Fruit fly (Drosophila melanogaster) whole organism, embryonic: ENCODE results near the gene CG14174.

Source experiments
- Aef1 ChIP-seq: fragments of 200-800 bp; sonication (Bioruptor generic); IDR thresholded peaks from 3 replicates; pipeline ENCODE4 v1.3.6; 2022; ENCODE audit warnings: missing biosample characterization, missing genetic modification characterization
- BEAF-32 ChIP-seq: fragments of 200-800 bp; sonication (Bioruptor generic); optimal IDR thresholded peaks from 3 replicates; lab custom pipeline; 2017; ENCODE audit warnings: missing biosample characterization, missing genetic modification characterization, mild to moderate bottlenecking, moderate library complexity, missing genetic modification reagents
- Bteb2 ChIP-seq: fragments of 200-800 bp; sonication (Bioruptor generic); optimal IDR thresholded peaks from 2 replicates; lab custom pipeline; 2016; ENCODE audit warnings: missing biosample characterization, missing genetic modification characterization
- CG10267 ChIP-seq: fragments of 200-800 bp; sonication (Bioruptor generic); optimal IDR thresholded peaks from 2 replicates; lab custom pipeline; 2018; ENCODE audit warnings: missing biosample characterization, mild to moderate bottlenecking, missing genetic modification characterization, moderate library complexity
- CG10959 ChIP-seq: fragments of 200-800 bp; sonication (Bioruptor generic); IDR thresholded peaks from 2 replicates; pipeline ENCODE4 v1.3.6; 2022; ENCODE audit warnings: missing biosample characterization, missing genetic modification characterization
- CG11696 ChIP-seq: fragments of 200-800 bp; sonication (Bioruptor generic); IDR thresholded peaks from 2 replicates; pipeline ENCODE4 v1.3.6; 2022; ENCODE audit warnings: missing biosample characterization, missing genetic modification characterization
- CG12659 ChIP-seq: fragments of 200-800 bp; sonication (Bioruptor generic); optimal IDR thresholded peaks from 3 replicates; lab custom pipeline; 2017; ENCODE audit warnings: mild to moderate bottlenecking, missing biosample characterization, missing genetic modification reagents, missing genetic modification characterization
- CG13296 ChIP-seq: fragments of 200-800 bp; sonication (Bioruptor generic); optimal IDR thresholded peaks from 3 replicates; lab custom pipeline; 2018; ENCODE audit warnings: missing biosample characterization, mild to moderate bottlenecking, missing genetic modification characterization
- CG13775 ChIP-seq: fragments of 200-800 bp; sonication (Bioruptor generic); optimal IDR thresholded peaks from 3 replicates; lab custom pipeline; 2017; ENCODE audit warnings: missing biosample characterization, mild to moderate bottlenecking, missing genetic modification characterization
- CG15011 ChIP-seq: fragments of 200-800 bp; sonication (Bioruptor generic); optimal IDR thresholded peaks from 3 replicates; lab custom pipeline; 2018; ENCODE audit warnings: missing biosample characterization, mild to moderate bottlenecking, missing genetic modification characterization
- CG15696 ChIP-seq: fragments of 200-800 bp; sonication (Bioruptor generic); optimal IDR thresholded peaks from 2 replicates; lab custom pipeline; 2019; ENCODE audit warnings: missing biosample characterization, mild to moderate bottlenecking, missing genetic modification characterization, moderate library complexity
- CG3163 ChIP-seq: fragments of 200-800 bp; sonication (Bioruptor generic); optimal IDR thresholded peaks from 3 replicates; lab custom pipeline; 2016; ENCODE audit warnings: missing biosample characterization, missing genetic modification characterization
- CG33557 ChIP-seq: fragments of 200-800 bp; sonication (Bioruptor generic); optimal IDR thresholded peaks from 2 replicates; lab custom pipeline; 2019; ENCODE audit warnings: missing biosample characterization, mild to moderate bottlenecking, missing genetic modification characterization, moderate library complexity
- CG4328 ChIP-seq: fragments of 200-800 bp; sonication (Bioruptor generic); optimal IDR thresholded peaks from 3 replicates; lab custom pipeline; 2017; ENCODE audit warnings: missing biosample characterization, missing genetic modification reagents, missing genetic modification characterization
- CG6683 ChIP-seq: fragments of 200-800 bp; sonication (Bioruptor generic); optimal IDR thresholded peaks from 2 replicates; lab custom pipeline; 2017; ENCODE audit warnings: missing biosample characterization, mild to moderate bottlenecking, missing genetic modification characterization, missing genetic modification reagents
- CG7271 ChIP-seq: fragments of 200-800 bp; sonication (Bioruptor generic); optimal IDR thresholded peaks from 2 replicates; lab custom pipeline; 2018; ENCODE audit warnings: missing biosample characterization, mild to moderate bottlenecking, missing genetic modification characterization, moderate library complexity
- CTCF ChIP-seq: fragments of 200-800 bp; sonication (Bioruptor generic); optimal IDR thresholded peaks from 2 replicates; lab custom pipeline; 2017; ENCODE audit warnings: missing biosample characterization, mild to moderate bottlenecking, missing genetic modification characterization, moderate library complexity
- CkIIα-i1 ChIP-seq: fragments of 200-800 bp; sonication (Bioruptor generic); IDR thresholded peaks from 2 replicates; pipeline ENCODE4 v1.3.6; 2022; ENCODE audit warnings: missing biosample characterization, missing genetic modification characterization
- D ChIP-seq, 2 experiments: fragments of 200-800 bp in 1 of 2; fragments of >200 bp in 1 of 2; sonication (Bioruptor generic) in 1 of 2; optimal IDR thresholded peaks; 2 replicates in 1 of 2; 3 replicates in 1 of 2; lab custom pipeline; 2017; ENCODE audit warnings: mild to moderate bottlenecking in 1 of 2, missing biosample characterization in 1 of 2, missing genetic modification characterization in 1 of 2, missing genetic modification reagents in 1 of 2
- Dll ChIP-seq: fragments of 200-800 bp; sonication (Bioruptor generic); IDR thresholded peaks from 4 replicates; pipeline ENCODE4 v1.3.6; 2022; ENCODE audit warnings: missing biosample characterization, missing genetic modification characterization; ENCODE audit not compliant: partially characterized antibody
- Dp ChIP-seq: fragments of 200-800 bp; sonication (Bioruptor generic); optimal IDR thresholded peaks from 2 replicates; lab custom pipeline; 2018; ENCODE audit warnings: missing biosample characterization, mild to moderate bottlenecking, missing genetic modification characterization, moderate library complexity
- Dref ChIP-seq: fragments of 200-800 bp; sonication (Bioruptor generic); IDR thresholded peaks from 2 replicates; pipeline ENCODE4 v1.3.6; 2022; ENCODE audit warnings: missing biosample characterization, missing genetic modification characterization
- Eip74EF ChIP-seq, 2 experiments: fragments of 200-800 bp in 1 of 2; fragments of >200 bp in 1 of 2; sonication (Bioruptor generic) in 1 of 2; optimal IDR thresholded peaks; 2 replicates each; lab custom pipeline; 2017 to 2019; ENCODE audit warnings: missing biosample characterization in 2 of 2, missing genetic modification characterization in 2 of 2, mild to moderate bottlenecking in 1 of 2, moderate library complexity in 1 of 2
- HLH4C ChIP-seq: fragments of 200-800 bp; sonication (Bioruptor generic); IDR thresholded peaks from 3 replicates; pipeline ENCODE4 v1.3.6; 2022; ENCODE audit warnings: missing biosample characterization, missing genetic modification characterization; ENCODE audit not compliant: partially characterized antibody
- Hr3 ChIP-seq: fragments of 200-800 bp; sonication (Bioruptor generic); optimal IDR thresholded peaks from 3 replicates; lab custom pipeline; 2016; ENCODE audit warnings: missing biosample characterization, missing genetic modification characterization
- Mrtf ChIP-seq: fragments of 200-800 bp; sonication (Bioruptor generic); IDR thresholded peaks from 3 replicates; pipeline ENCODE4 v1.3.6; 2022; ENCODE audit warnings: missing biosample characterization, missing genetic modification characterization
- Nf-YA ChIP-seq: fragments of 200-800 bp; sonication (Bioruptor generic); IDR thresholded peaks from 2 replicates; pipeline ENCODE4 v1.3.6; 2022; ENCODE audit warnings: missing biosample characterization, missing genetic modification characterization
- Oli ChIP-seq: fragments of 200-800 bp; sonication (Bioruptor generic); optimal IDR thresholded peaks from 2 replicates; lab custom pipeline; 2018; ENCODE audit warnings: missing biosample characterization, mild to moderate bottlenecking, missing genetic modification characterization, moderate library complexity
- Sox102F ChIP-seq: fragments of 200-800 bp; sonication (Bioruptor generic); optimal IDR thresholded peaks from 2 replicates; lab custom pipeline; 2018; ENCODE audit warnings: missing biosample characterization, mild to moderate bottlenecking, missing genetic modification characterization, moderate library complexity
- Tbp ChIP-seq: fragments of >200 bp; optimal IDR thresholded peaks from 2 replicates; lab custom pipeline; 2018; ENCODE audit warnings: missing biosample characterization, missing genetic modification characterization
- Trl ChIP-seq, 3 experiments: fragments of >200 bp in 2 of 3; fragments of 200-800 bp in 1 of 3; sonication (Bioruptor generic) in 1 of 3; optimal IDR thresholded peaks; 2 replicates in 1 of 3; 3 replicates in 2 of 3; lab custom pipeline; 2016 to 2017; ENCODE audit warnings: missing biosample characterization in 1 of 3, missing genetic modification characterization in 1 of 3
- cad ChIP-seq: fragments of >200 bp; optimal IDR thresholded peaks from 2 replicates; lab custom pipeline; 2017; ENCODE audit warnings: missing biosample characterization, missing genetic modification characterization
- cas ChIP-seq: fragments of 200-800 bp; sonication (Bioruptor generic); IDR thresholded peaks from 2 replicates; pipeline ENCODE4 v1.3.6; 2022; ENCODE audit warnings: missing biosample characterization, missing genetic modification characterization
- en ChIP-seq: fragments of 200-800 bp; sonication (Bioruptor generic); optimal IDR thresholded peaks from 2 replicates; lab custom pipeline; 2016; ENCODE audit warnings: missing biosample characterization, missing genetic modification characterization
- eyg ChIP-seq: fragments of 200-800 bp; sonication (Bioruptor generic); optimal IDR thresholded peaks from 3 replicates; lab custom pipeline; 2016; ENCODE audit warnings: missing biosample characterization, missing genetic modification characterization
- fd96Cb ChIP-seq: fragments of 200-800 bp; sonication (Bioruptor generic); optimal IDR thresholded peaks from 2 replicates; lab custom pipeline; 2018; ENCODE audit warnings: missing biosample characterization, mild to moderate bottlenecking, missing genetic modification characterization, moderate library complexity
- gro ChIP-seq: fragments of 200-800 bp; sonication (Bioruptor generic); optimal IDR thresholded peaks from 2 replicates; lab custom pipeline; 2016; ENCODE audit warnings: missing biosample characterization, missing genetic modification characterization
- klu ChIP-seq: fragments of 200-800 bp; sonication (Bioruptor generic); IDR thresholded peaks from 2 replicates; pipeline ENCODE4 v1.3.6; 2022; ENCODE audit warnings: missing biosample characterization, missing genetic modification characterization
- maf-S ChIP-seq: fragments of 200-800 bp; sonication (Bioruptor generic); optimal IDR thresholded peaks from 2 replicates; lab custom pipeline; 2016; ENCODE audit warnings: missing biosample characterization, missing genetic modification characterization
- pzg ChIP-seq: fragments of 200-800 bp; sonication (Bioruptor generic); optimal IDR thresholded peaks from 3 replicates; lab custom pipeline; 2018; ENCODE audit warnings: missing biosample characterization, mild to moderate bottlenecking, missing genetic modification characterization, moderate library complexity
- ranshi ChIP-seq: fragments of 200-800 bp; sonication (Bioruptor generic); IDR thresholded peaks from 2 replicates; pipeline ENCODE4 v1.3.6; 2022; ENCODE audit warnings: missing biosample characterization, missing genetic modification characterization
- run ChIP-seq: fragments of 200-800 bp; sonication (Bioruptor generic); optimal IDR thresholded peaks from 3 replicates; lab custom pipeline; 2018; ENCODE audit warnings: missing biosample characterization, mild to moderate bottlenecking, missing genetic modification characterization
- scrt ChIP-seq: fragments of 200-800 bp; sonication (Bioruptor generic); optimal IDR thresholded peaks from 2 replicates; lab custom pipeline; 2018; ENCODE audit warnings: missing biosample characterization, mild to moderate bottlenecking, missing genetic modification characterization, moderate library complexity
- seq ChIP-seq: fragments of 200-800 bp; sonication (Bioruptor generic); IDR thresholded peaks from 2 replicates; pipeline ENCODE4 v1.3.6; 2022; ENCODE audit warnings: missing biosample characterization, missing genetic modification characterization
- sob ChIP-seq: fragments of 200-800 bp; sonication (Bioruptor generic); IDR thresholded peaks from 2 replicates; pipeline ENCODE4 v1.3.6; 2022; ENCODE audit warnings: missing biosample characterization, missing genetic modification characterization
- tna ChIP-seq: fragments of 200-800 bp; sonication (Bioruptor generic); IDR thresholded peaks from 2 replicates; pipeline ENCODE4 v1.3.6; 2022; ENCODE audit warnings: missing biosample characterization, missing genetic modification characterization; ENCODE audit not compliant: partially characterized antibody
- trh ChIP-seq: fragments of 200-800 bp; sonication (Bioruptor generic); optimal IDR thresholded peaks from 2 replicates; lab custom pipeline; 2016; ENCODE audit warnings: missing biosample characterization, missing genetic modification characterization
- vfl ChIP-seq: fragments of 200-800 bp; sonication (Bioruptor generic); optimal IDR thresholded peaks from 2 replicates; lab custom pipeline; 2016; ENCODE audit warnings: missing biosample characterization, missing genetic modification characterization
- zen2 ChIP-seq: fragments of 200-800 bp; sonication (Bioruptor generic); IDR thresholded peaks from 3 replicates; pipeline ENCODE4 v1.3.6; 2022; ENCODE audit warnings: missing biosample characterization, missing genetic modification characterization; ENCODE audit not compliant: partially characterized antibody

Gene CG14174

DNA sequence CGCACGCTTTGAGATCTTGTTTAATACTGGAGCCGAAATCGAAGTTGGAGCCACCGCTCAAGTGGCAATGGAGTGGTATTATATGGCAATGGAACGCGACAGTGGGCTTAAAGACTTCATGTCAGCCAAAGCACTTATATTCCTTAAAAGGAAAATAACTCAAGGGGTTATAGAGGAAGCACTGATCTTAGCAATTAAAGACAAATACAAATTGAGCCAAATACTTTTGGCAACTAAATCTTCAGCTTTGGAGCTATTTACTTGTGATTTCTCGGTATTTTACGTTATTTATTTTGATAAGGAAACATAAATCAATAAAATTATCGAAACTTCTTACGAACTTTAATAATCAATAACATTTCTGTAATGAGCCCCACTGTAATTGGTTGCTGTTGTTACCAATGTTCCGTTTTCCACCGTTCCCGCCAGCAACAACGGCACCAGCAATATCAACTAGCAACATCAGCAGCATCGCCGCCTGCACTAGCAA lies 25.0 kb downstream of the CG14174 start (continued):
- TF ChIP-seq CG10959 (GFP tag; lab: Robert Waterston, UW) (peak; percentile 64), Trl (optimal IDR thresholded peaks at IDR 0.05; lab: Kevin White, UChicago) (no peak), Trl (GFP tag; optimal IDR thresholded peaks at IDR 0.05; lab: Kevin White, UChicago) (peak; percentile 82), HLH4C (GFP tag; lab: Robert Waterston, UW) (no peak), run (tag; lab: Kevin White, UChicago) (peak; percentile 78), Mrtf (peak; percentile 81), CG4328 (peak; percentile 66), scrt (GFP tag; lab: Kevin White, UChicago) (peak; percentile 68), Nf-YA (GFP tag; lab: Robert Waterston, UW) (peak; percentile 77), vfl (peak; percentile 64), CkIIα-i1 (peak; percentile 44; the same call in 1 of the 2 replicates), zen2 (GFP tag; lab: Robert Waterston, UW) (no peak), CG3163 (GFP tag; lab: Kevin White, UChicago) (peak; percentile 27), Hr3 (GFP tag; lab: Kevin White, UChicago) (peak; percentile 70), Sox102F (peak; percentile 76), trh (peak; percentile 12), eyg (GFP tag; lab: Kevin White, UChicago) (peak; percentile 89), CTCF (GFP tag; lab: Kevin White, UChicago) (peak; percentile 64), CG15696 (tag; lab: Kevin White, UChicago) (peak; percentile 61), cad (GFP tag; lab: Kevin White, UChicago) (no peak), ranshi (GFP tag; lab: Robert Waterston, UW) (peak; percentile 79), CG7271 (tag; lab: Kevin White, UChicago) (no peak), en (peak; percentile 76), pzg (GFP tag; lab: Kevin White, UChicago) (no peak), fd96Cb (tag; lab: Kevin White, UChicago) (peak; percentile 95), CG13775 (peak; percentile 70), BEAF-32 (no peak), CG10267 (tag; lab: Kevin White, UChicago) (peak; percentile 88), cas (peak; percentile 70; the same call in 1 of the 2 replicates), seq (GFP tag; lab: Robert Waterston, UW) (peak; percentile 84), CG33557 (peak; percentile 72), CG13296 (GFP tag; lab: Kevin White, UChicago) (peak; percentile 93), tna (no peak), klu (GFP tag; lab: Robert Waterston, UW) (peak; percentile 55; the same call in 1 of the 2 replicates), Eip74EF (GFP tag; optimal IDR thresholded peaks at IDR 0.05; lab: Kevin White, UChicago) (peak in 1 of 2 experiments; percentile 72), Dp (GFP tag; lab: Kevin White, UChicago) (no peak), CG12659 (GFP tag; lab: Kevin White, UChicago) (peak; percentile 80), Dll (no peak), Aef1 (GFP tag; lab: Robert Waterston, UW) (peak; percentile 81), gro (peak; percentile 92), Oli (tag; lab: Kevin White, UChicago) (peak; percentile 86), sob (peak; percentile 86), Tbp (GFP tag; lab: Kevin White, UChicago) (no peak), CG11696 (GFP tag; lab: Robert Waterston, UW) (peak; percentile 72), Dref (GFP tag; lab: Robert Waterston, UW) (no peak), maf-S (GFP tag; lab: Kevin White, UChicago) (peak; percentile 80), CG6683 (GFP tag; lab: Kevin White, UChicago) (peak; percentile 86), CG15011 (GFP tag; lab: Kevin White, UChicago) (peak; percentile 66), D (optimal IDR thresholded peaks at IDR 0.05; lab: Kevin White, UChicago) (no peak), D (GFP tag; optimal IDR thresholded peaks at IDR 0.05; lab: Kevin White, UChicago) (peak; percentile 95), Bteb2 (GFP tag; lab: Kevin White, UChicago) (peak; percentile 72)
